Worm (Caenorhabditis elegans): ENCODE results near the gene ilkp-1.

DNA sequence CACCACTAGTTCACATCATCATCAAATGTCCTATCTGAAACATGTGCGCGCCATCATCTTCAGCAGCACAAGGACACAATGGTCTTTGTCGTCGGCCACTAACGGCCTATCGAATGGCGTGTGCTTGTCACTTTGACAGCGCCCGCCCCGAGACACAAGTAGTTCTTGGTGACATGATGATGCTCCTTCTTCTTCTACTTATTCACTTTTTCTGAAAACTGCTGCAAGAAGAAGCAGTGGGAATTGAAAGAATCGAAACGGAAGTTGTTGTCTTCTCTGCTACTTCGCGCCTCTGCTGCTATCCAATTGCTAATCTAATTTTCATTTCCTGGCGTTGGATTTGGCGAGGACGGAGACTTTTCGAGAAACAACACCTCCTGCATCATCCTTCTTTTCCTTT lies 45.7 kb upstream of the ilkp-1 start:
- TF ChIP-seq lsy-2 (tag; optimal IDR thresholded peaks at IDR 0.05) (no peak), F13H6.1 (tag; optimal IDR thresholded peaks at IDR 0.05) (no peak), nhr-11 (tag; optimal IDR thresholded peaks at IDR 0.05) (no peak), sem-4 (tag; optimal IDR thresholded peaks at IDR 0.05) (no peak), ceh-82 (tag; optimal IDR thresholded peaks at IDR 0.05) (no peak), ceh-16 (tag; optimal IDR thresholded peaks at IDR 0.05) (no peak), nhr-10 (tag; optimal IDR thresholded peaks at IDR 0.05) (no peak), alr-1 (tag; optimal IDR thresholded peaks at IDR 0.05) (no peak), lin-39 (tag; optimal IDR thresholded peaks at IDR 0.05) (peak; percentile 2)
